Worm (Caenorhabditis elegans): Measurements from ENCODE around the gene prp-38.

DNA sequence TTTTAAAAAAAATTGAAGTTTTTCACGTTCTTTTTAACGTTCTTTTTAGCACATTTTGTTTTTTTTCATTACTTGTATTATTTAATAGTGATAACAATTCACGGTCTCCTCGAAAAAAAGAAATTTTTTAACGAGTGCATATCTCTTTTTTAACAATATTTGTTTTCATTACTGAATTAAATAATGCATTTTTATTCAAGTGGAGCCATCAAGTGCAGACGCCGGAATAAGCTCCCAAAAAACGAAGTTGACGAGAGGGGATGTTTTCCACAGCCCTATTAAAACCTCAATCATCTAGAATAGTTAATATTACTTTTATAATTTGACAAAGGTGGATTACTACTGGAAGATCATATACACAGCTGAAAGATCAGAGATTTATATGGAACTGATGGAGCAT is 49.1 kb downstream of the prp-38 start, which contains the start of gene irld-6:
- TF ChIP-seq attf-6 (GFP tag; IDR thresholded peaks at IDR 0.05): no peak
- TF ChIP-seq ztf-28 (GFP tag; IDR thresholded peaks at IDR 0.05): no peak
- TF ChIP-seq hmg-1.2 (GFP tag; IDR thresholded peaks at IDR 0.05): no peak
- no peak for TF ChIP-seq snpc-1.1 (tag; optimal IDR thresholded peaks at IDR 0.05; ENCODE audit: insufficient read depth)
- no peak for TF ChIP-seq ztf-3 (GFP tag; optimal IDR thresholded peaks at IDR 0.05)
- TF ChIP-seq xnd-1 (tag; optimal IDR thresholded peaks at IDR 0.05): no peak

Data from whole organism, young adult.